Worm (Caenorhabditis elegans) whole organism, young adult: ENCODE results near the gene gst-28.
A peak's percentile ranks its signal among the peaks of the same experiment; 100 is the strongest.
"Not testable (repeated sequence)": the region's sequence is repeated elsewhere in the genome, so short reads cannot be mapped to it uniquely, and the experiment has no call there.

ENCODE experiments used
- F22D6.2 ChIP-seq: sonication (generic microtip); optimal IDR thresholded peaks from 2 replicates; lab custom pipeline; 2016; ENCODE audit warnings: mild to moderate bottlenecking, missing genetic modification characterization, missing compliant biosample characterization
- F39B2.1 ChIP-seq: fragments of 200-800 bp; sonication (Bioruptor generic); IDR thresholded peaks from 2 replicates; pipeline ENCODE4 v1.3.6; 2022; ENCODE audit warnings: missing genetic modification reagents, missing genetic modification characterization, missing compliant biosample characterization
- F57C9.4 ChIP-seq: sonication (generic microtip); optimal IDR thresholded peaks from 2 replicates; lab custom pipeline; 2017; ENCODE audit warnings: mild to moderate bottlenecking, missing genetic modification characterization, missing compliant biosample characterization
- Y53F4B.3 ChIP-seq: fragments of 200-800 bp; sonication (Bioruptor generic); IDR thresholded peaks from 2 replicates; pipeline ENCODE4 v1.3.6; 2022; ENCODE audit warnings: missing genetic modification reagents, missing genetic modification characterization, missing compliant biosample characterization
- Y95B8A.8 ChIP-seq: fragments of 200-800 bp; sonication (Bioruptor generic); IDR thresholded peaks from 2 replicates; pipeline ENCODE4 v1.3.6; 2022; ENCODE audit warnings: missing genetic modification reagents, missing genetic modification characterization, missing compliant biosample characterization
- aptf-2 ChIP-seq: fragments of 200-800 bp; sonication (Bioruptor generic); conservative IDR thresholded peaks from 2 replicates; pipeline ENCODE4 v1.3.6; 2022; ENCODE audit warnings: missing genetic modification reagents, missing genetic modification characterization, missing compliant biosample characterization
- bed-2 ChIP-seq: fragments of 200-800 bp; sonication (Bioruptor generic); IDR thresholded peaks from 2 replicates; pipeline ENCODE4 v1.3.6; 2022; ENCODE audit warnings: missing genetic modification reagents, missing genetic modification characterization, missing compliant biosample characterization
- cebp-2 ChIP-seq: fragments of 200-800 bp; sonication (Bioruptor generic); IDR thresholded peaks from 2 replicates; pipeline ENCODE4 v1.3.6; 2022; ENCODE audit warnings: missing genetic modification characterization, missing compliant biosample characterization
- ceh-27 ChIP-seq: fragments of 200-800 bp; sonication (Bioruptor generic); optimal IDR thresholded peaks from 2 replicates; lab custom pipeline; 2018; ENCODE audit warnings: mild to moderate bottlenecking, missing genetic modification characterization, moderate library complexity, missing compliant biosample characterization
- ceh-91 ChIP-seq: fragments of 200-800 bp; sonication (Bioruptor generic); IDR thresholded peaks from 2 replicates; pipeline ENCODE4 v1.3.6; 2022; ENCODE audit warnings: missing genetic modification reagents, missing genetic modification characterization, missing compliant biosample characterization
- dox-1 ChIP-seq: fragments of 200-800 bp; sonication (Bioruptor generic); IDR thresholded peaks from 2 replicates; pipeline ENCODE4 v1.3.6; 2022; ENCODE audit warnings: missing genetic modification reagents, missing genetic modification characterization, missing compliant biosample characterization
- dpl-1 ChIP-seq: fragments of 150-350 bp; optimal IDR thresholded peaks from 2 replicates; lab custom pipeline; 2014; ENCODE audit warnings: missing biosample characterization, missing genetic modification reagents, missing genetic modification characterization
- hmg-20 ChIP-seq: fragments of 200-800 bp; sonication (Bioruptor generic); IDR thresholded peaks from 2 replicates; pipeline ENCODE4 v1.3.6; 2022; ENCODE audit warnings: missing genetic modification reagents, missing genetic modification characterization, missing compliant biosample characterization
- hsf-1 ChIP-seq: fragments of 200-800 bp; sonication (Bioruptor generic); IDR thresholded peaks from 2 replicates; pipeline ENCODE4 v1.3.6; 2022; ENCODE audit warnings: missing genetic modification reagents, missing genetic modification characterization, missing compliant biosample characterization
- let-607 ChIP-seq, 2 experiments: fragments of 200-800 bp in 1 of 2; sonication (Bioruptor generic) in 1 of 2; sonication (generic microtip) in 1 of 2; optimal IDR thresholded peaks; 2 replicates each; lab custom pipeline; 2016 to 2018; ENCODE audit warnings: mild to moderate bottlenecking in 2 of 2, missing compliant biosample characterization in 2 of 2, missing genetic modification characterization in 2 of 2, moderate library complexity in 2 of 2, missing genotype in 1 of 2
- lsl-1 ChIP-seq: fragments of 200-800 bp; sonication (Bioruptor generic); optimal IDR thresholded peaks from 2 replicates; lab custom pipeline; 2018; ENCODE audit warnings: mild to moderate bottlenecking, missing genetic modification characterization, moderate library complexity, missing compliant biosample characterization
- mel-28 ChIP-seq: sonication (generic microtip); optimal IDR thresholded peaks from 2 replicates; lab custom pipeline; 2016; ENCODE audit warnings: borderline replicate concordance, mild to moderate bottlenecking, missing genetic modification characterization, missing compliant biosample characterization
- mxl-1 ChIP-seq: sonication (generic microtip); optimal IDR thresholded peaks from 2 replicates; lab custom pipeline; 2016; ENCODE audit warnings: missing genetic modification characterization, missing compliant biosample characterization
- nfyb-1 ChIP-seq: fragments of 200-800 bp; sonication (Bioruptor generic); IDR thresholded peaks from 2 replicates; pipeline ENCODE4 v1.3.6; 2022; ENCODE audit warnings: missing genetic modification reagents, missing genetic modification characterization, missing compliant biosample characterization
- nhr-179 ChIP-seq: sonication (generic microtip); optimal IDR thresholded peaks from 2 replicates; lab custom pipeline; 2016; ENCODE audit warnings: mild to moderate bottlenecking, missing genetic modification characterization, missing compliant biosample characterization
- nhr-27 ChIP-seq: fragments of 200-800 bp; sonication (Bioruptor generic); optimal IDR thresholded peaks from 2 replicates; lab custom pipeline; 2018; ENCODE audit warnings: mild to moderate bottlenecking, missing genetic modification characterization, moderate library complexity, missing compliant biosample characterization
- nhr-90 ChIP-seq: sonication (generic microtip); optimal IDR thresholded peaks from 2 replicates; lab custom pipeline; 2016; ENCODE audit warnings: missing genotype, mild to moderate bottlenecking, missing genetic modification characterization, missing compliant biosample characterization
- rec-8 ChIP-seq, 2 experiments: sonication (generic microtip); optimal IDR thresholded peaks; 2 replicates each; lab custom pipeline; 2016; ENCODE audit warnings: mild to moderate bottlenecking in 2 of 2, missing genetic modification characterization in 2 of 2, missing genetic modification reagents in 2 of 2, missing genotype in 2 of 2, missing biosample characterization in 1 of 2, missing compliant biosample characterization in 1 of 2, moderate library complexity in 1 of 2
- repo-1 ChIP-seq: sonication (generic microtip); optimal IDR thresholded peaks from 2 replicates; lab custom pipeline; 2017; ENCODE audit warnings: mild to moderate bottlenecking, missing genetic modification characterization, missing compliant biosample characterization
- rpc-1 ChIP-seq, 2 experiments: fragments of 150-350 bp in 1 of 2; sonication (generic microtip) in 1 of 2; optimal IDR thresholded peaks; 2 replicates each; lab custom pipeline; 2014 to 2018; ENCODE audit warnings: missing biosample characterization in 1 of 2, missing genetic modification characterization in 1 of 2, missing genetic modification reagents in 1 of 2, missing genotype in 1 of 2
- snpc-1.3 ChIP-seq: sonication (generic microtip); optimal IDR thresholded peaks from 2 replicates; lab custom pipeline; 2017; ENCODE audit warnings: missing genetic modification characterization, mild to moderate bottlenecking, missing compliant biosample characterization, antibody characterized with exemption, moderate library complexity, missing genotype, missing genetic modification reagents; ENCODE audit not compliant: insufficient read depth
- tbx-9 ChIP-seq: sonication (generic microtip); optimal IDR thresholded peaks from 2 replicates; lab custom pipeline; 2016; ENCODE audit warnings: borderline replicate concordance, missing genetic modification characterization, inconsistent platforms, missing compliant biosample characterization
- ztf-22 ChIP-seq: fragments of 200-800 bp; sonication (Bioruptor generic); optimal IDR thresholded peaks from 2 replicates; lab custom pipeline; 2018; ENCODE audit warnings: mild to moderate bottlenecking, missing genetic modification characterization, moderate library complexity, missing compliant biosample characterization
- ztf-25 ChIP-seq: fragments of 200-800 bp; sonication (Bioruptor generic); IDR thresholded peaks from 2 replicates; pipeline ENCODE4 v1.3.6; 2022; ENCODE audit warnings: missing genetic modification reagents, missing genetic modification characterization, missing compliant biosample characterization
- ztf-3 ChIP-seq: fragments of 200-800 bp; sonication (Bioruptor generic); optimal IDR thresholded peaks from 2 replicates; lab custom pipeline; 2018; ENCODE audit warnings: mild to moderate bottlenecking, missing genetic modification characterization, missing compliant biosample characterization

The gst-28 gene

DNA sequence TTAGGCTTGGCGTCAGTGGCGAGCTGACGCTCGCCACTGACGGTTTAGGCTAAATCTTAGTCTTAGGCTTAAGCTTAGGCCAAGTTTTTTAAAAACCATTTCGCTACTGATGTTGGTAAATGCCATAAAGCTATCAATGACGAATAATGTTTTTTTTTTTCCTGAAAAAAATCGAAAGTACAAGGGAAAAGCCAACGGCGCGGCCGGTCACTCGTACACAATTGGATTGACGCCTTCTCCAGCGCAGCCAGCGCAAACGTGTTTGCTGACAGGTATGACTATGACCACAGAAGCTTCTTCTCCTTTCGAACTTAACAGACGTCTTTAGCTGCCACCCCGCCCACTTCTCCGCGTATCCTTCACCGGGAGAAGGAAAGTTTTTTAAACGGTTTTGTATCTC, 21.8 kb downstream of the gst-28 start, which contains the start of gene Y53F4B.27:
Gene Y53F4B.27 (plus strand): TSS at position 301 of the 400 bp plus-strand sequence.
- TF ChIP-seq cebp-2 (GFP tag; lab: Robert Waterston, UW) (0 out of 2 replicates have a peak, but pooled peaks have one; percentile 11), dpl-1 (GFP tag; lab: Kevin White, UChicago) (no peak), ztf-3 (GFP tag; lab: Kevin White, UChicago) (no peak)

- no peak for TF ChIP-seq tbx-9 (tag; lab: Kevin White, UChicago)
- no peak for TF ChIP-seq nfyb-1
- no peak for TF ChIP-seq ztf-25 (GFP tag; lab: Robert Waterston, UW)
- TF ChIP-seq bed-2 (GFP tag; lab: Robert Waterston, UW): no peak
- no peak for TF ChIP-seq Y95B8A.8 (GFP tag; lab: Robert Waterston, UW)
- TF ChIP-seq rpc-1 (optimal IDR thresholded peaks at IDR 0.05; lab: Kevin White, UChicago): no peak
- no peak for TF ChIP-seq rpc-1 (tag; optimal IDR thresholded peaks at IDR 0.05; lab: Kevin White, UChicago)
- no peak for TF ChIP-seq repo-1
- TF ChIP-seq ceh-91 (GFP tag; lab: Robert Waterston, UW): no peak
- no peak for TF ChIP-seq lsl-1 (GFP tag; lab: Kevin White, UChicago)
- no peak for TF ChIP-seq snpc-1.3 (tag; lab: Kevin White, UChicago)
- no peak for TF ChIP-seq F39B2.1
- no peak for TF ChIP-seq mel-28 (tag; lab: Kevin White, UChicago)
Measured at ce11 chrII:15143729-15144128, 23.6 kb downstream of the gst-28 start.

DNA sequence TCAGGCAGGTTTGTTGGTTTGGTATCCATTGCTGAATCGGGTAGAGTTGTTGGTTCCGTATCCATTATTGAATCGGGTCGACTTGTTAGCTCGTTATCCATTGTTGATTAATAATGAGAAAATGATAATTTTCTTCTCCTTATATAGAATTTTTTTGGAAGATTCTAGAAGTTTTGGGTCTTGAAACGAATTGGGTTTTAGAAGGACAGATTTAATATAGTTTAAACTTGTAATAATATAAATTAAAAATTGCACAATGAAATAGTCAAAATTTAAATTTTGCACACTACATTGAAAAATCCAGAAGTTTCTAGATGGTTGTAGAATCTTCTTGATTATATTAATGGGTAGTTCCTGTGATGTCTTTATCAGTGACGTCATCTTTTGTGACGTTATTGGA, 26.5 kb downstream of the gst-28 start, which contains the start of gene Y53F4B.26:
Gene Y53F4B.26 (minus strand): TSS at position 101 of the 400 bp plus-strand sequence.
- TF ChIP-seq hsf-1 (GFP tag; lab: Robert Waterston, UW); nhr-179 (tag; lab: Kevin White, UChicago); F22D6.2: not testable (repeated sequence)

DNA sequence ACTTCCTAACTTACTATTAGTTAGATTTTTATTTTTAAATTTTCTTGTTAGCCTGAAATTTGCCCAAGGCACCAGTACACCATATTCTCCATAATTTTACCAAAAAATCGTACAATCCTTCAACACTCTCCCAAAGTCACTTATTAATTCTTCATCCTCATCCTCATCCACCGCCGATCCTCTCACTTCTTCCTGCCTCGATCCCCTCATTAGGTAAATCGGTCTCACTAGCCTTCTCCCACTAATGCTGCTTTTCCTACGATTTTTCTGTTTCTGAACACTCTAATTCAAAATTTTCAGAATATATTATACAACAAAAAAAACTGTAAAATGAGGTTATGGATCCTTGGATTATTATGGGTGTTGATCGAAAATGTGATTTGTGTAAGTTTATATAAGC, 31.5 kb downstream of the gst-28 start, which contains the start of gene Y53F4B.25:
Gene Y53F4B.25 (plus strand): TSS at position 301 of the 400 bp plus-strand sequence.
- TF ChIP-seq aptf-2 (GFP tag; lab: Robert Waterston, UW) (no peak), let-607 (tag; optimal IDR thresholded peaks at IDR 0.05; lab: Kevin White, UChicago) (no peak), F39B2.1 (no peak), nhr-90 (no peak), rec-8 (tag; optimal IDR thresholded peaks at IDR 0.05; lab: Kevin White, UChicago) (no peak)

DNA sequence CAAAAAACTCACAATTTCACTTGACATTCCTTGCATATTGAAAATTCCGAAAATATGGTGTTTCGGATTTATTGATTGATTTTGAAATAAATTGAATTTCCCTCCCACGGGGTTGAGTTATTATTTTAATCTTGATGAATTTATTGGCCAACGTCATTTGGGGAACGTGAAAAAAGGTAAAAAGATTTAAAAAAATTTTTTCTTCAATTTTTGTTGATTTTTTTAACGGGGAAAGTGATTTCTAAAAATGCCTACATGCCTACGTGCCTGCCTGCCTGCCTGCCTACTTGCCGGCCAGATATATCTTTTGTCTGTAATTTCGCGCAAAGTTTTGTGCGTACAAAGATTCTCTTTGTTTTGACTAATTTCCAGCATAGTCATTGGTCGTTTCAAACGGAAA, 33.0 kb downstream of the gst-28 start, which contains the start of gene Y53F4B.24:
Gene Y53F4B.24 (minus strand): TSS at position 101 of the 400 bp plus-strand sequence.
- TF ChIP-seq ztf-22 (GFP tag; lab: Kevin White, UChicago): no peak
- TF ChIP-seq ceh-27 (GFP tag; lab: Kevin White, UChicago): no peak
- TF ChIP-seq Y53F4B.3 (GFP tag; lab: Robert Waterston, UW): no peak
- TF ChIP-seq nhr-27 (tag; lab: Kevin White, UChicago): no peak
- TF ChIP-seq nfyb-1: no peak
- TF ChIP-seq mxl-1 (tag; lab: Kevin White, UChicago): no peak
- TF ChIP-seq F57C9.4: no peak
- TF ChIP-seq dox-1 (GFP tag; lab: Robert Waterston, UW): no peak
- no peak for TF ChIP-seq hmg-20 (GFP tag; lab: Robert Waterston, UW)
